Worm (Caenorhabditis elegans) whole organism, early embryonic: ENCODE results near the gene lsm-4.

Source experiments
- B0310.2 ChIP-seq: sonication (generic microtip); optimal IDR thresholded peaks from 2 replicates; lab custom pipeline; 2016; ENCODE audit warnings: mild to moderate bottlenecking, missing genetic modification characterization, missing compliant biosample characterization
- F13C5.2 ChIP-seq: sonication (generic microtip); optimal IDR thresholded peaks from 2 replicates; lab custom pipeline; 2017; ENCODE audit warnings: mild to moderate bottlenecking, missing genetic modification characterization, inconsistent platforms, missing compliant biosample characterization
- aly-1 ChIP-seq: sonication (generic microtip); optimal IDR thresholded peaks from 2 replicates; lab custom pipeline; 2016; ENCODE audit warnings: missing genetic modification characterization, missing compliant biosample characterization
- ama-1 ChIP-seq: fragments of 150-350 bp; optimal IDR thresholded peaks from 2 replicates; lab custom pipeline; 2014
- ceh-13 ChIP-seq: fragments of 200-800 bp; sonication (Bioruptor generic); optimal IDR thresholded peaks from 2 replicates; lab custom pipeline; 2018; ENCODE audit warnings: mild to moderate bottlenecking, missing genetic modification characterization, missing compliant biosample characterization
- ceh-36 ChIP-seq: sonication (generic microtip); optimal IDR thresholded peaks from 2 replicates; lab custom pipeline; 2016; ENCODE audit warnings: missing genetic modification characterization, inconsistent platforms, missing compliant biosample characterization
- ets-7 ChIP-seq: sonication (generic microtip); optimal IDR thresholded peaks from 2 replicates; lab custom pipeline; 2016; ENCODE audit warnings: missing genotype, missing genetic modification characterization, missing compliant biosample characterization
- flt-1 ChIP-seq: fragments of 200-800 bp; sonication (Bioruptor generic); IDR thresholded peaks from 2 replicates; pipeline ENCODE4 v1.3.6; 2022; ENCODE audit warnings: missing genetic modification characterization, missing compliant biosample characterization
- hmbx-1 ChIP-seq: sonication (generic microtip); optimal IDR thresholded peaks from 2 replicates; lab custom pipeline; 2016; ENCODE audit warnings: mild to moderate bottlenecking, missing genetic modification characterization, missing compliant biosample characterization
- hmg-4 ChIP-seq: fragments of 200-800 bp; sonication (Bioruptor generic); optimal IDR thresholded peaks from 2 replicates; lab custom pipeline; 2018; ENCODE audit warnings: mild to moderate bottlenecking, missing genetic modification characterization, missing compliant biosample characterization
- hnd-1 ChIP-seq: sonication (generic microtip); optimal IDR thresholded peaks from 2 replicates; lab custom pipeline; 2016; ENCODE audit warnings: missing genetic modification characterization, missing compliant biosample characterization
- pes-1 ChIP-seq: fragments of 200-800 bp; sonication (Bioruptor generic); IDR thresholded peaks from 2 replicates; pipeline ENCODE4 v1.3.6; 2022; ENCODE audit warnings: missing genetic modification reagents, missing genetic modification characterization, missing compliant biosample characterization
- scrt-1 ChIP-seq: fragments of 200-800 bp; sonication (Bioruptor generic); IDR thresholded peaks from 2 replicates; pipeline ENCODE4 v1.3.6; 2022; ENCODE audit warnings: missing genetic modification characterization, missing compliant biosample characterization
- sea-1 ChIP-seq: fragments of 200-800 bp; sonication (Bioruptor generic); conservative IDR thresholded peaks from 2 replicates; pipeline ENCODE4 v1.3.6; 2022; ENCODE audit warnings: missing genetic modification characterization, missing compliant biosample characterization
- tbx-11 ChIP-seq: fragments of 200-800 bp; sonication (Bioruptor generic); IDR thresholded peaks from 2 replicates; pipeline ENCODE4 v1.3.6; 2022; ENCODE audit warnings: missing genetic modification characterization, missing compliant biosample characterization
- tbx-37 ChIP-seq: fragments of 200-800 bp; sonication (Bioruptor generic); conservative IDR thresholded peaks from 2 replicates; pipeline ENCODE4 v1.3.6; 2022; ENCODE audit warnings: missing genetic modification reagents, missing genetic modification characterization, missing compliant biosample characterization
- tra-4 ChIP-seq: sonication (generic microtip); optimal IDR thresholded peaks from 2 replicates; lab custom pipeline; 2017; ENCODE audit warnings: missing genetic modification characterization, missing compliant biosample characterization

The lsm-4 gene

ce11 chrII:7230684-7231083 lies 22.3 kb downstream of the lsm-4 start:
- TF ChIP-seq sea-1 (GFP tag; lab: Robert Waterston, UW) = no peak
- TF ChIP-seq aly-1 = no peak
- no peak for TF ChIP-seq tra-4 (tag; lab: Kevin White, UChicago)
- no peak for TF ChIP-seq tbx-37
- no peak for TF ChIP-seq ama-1
- no peak for TF ChIP-seq ceh-36 (tag; lab: Kevin White, UChicago)
- no peak for TF ChIP-seq pes-1 (GFP tag; lab: Robert Waterston, UW)
- TF ChIP-seq tbx-11 (GFP tag; lab: Robert Waterston, UW) = no peak
- TF ChIP-seq hnd-1 (tag; lab: Kevin White, UChicago) = no peak
- TF ChIP-seq hmg-4 (GFP tag; lab: Kevin White, UChicago) = no peak

- no peak for TF ChIP-seq pes-1 (GFP tag; lab: Robert Waterston, UW)
- TF ChIP-seq tbx-11 (GFP tag; lab: Robert Waterston, UW) = no peak
- no peak for TF ChIP-seq B0310.2 (tag; lab: Kevin White, UChicago)
- TF ChIP-seq hnd-1 (tag; lab: Kevin White, UChicago) = no peak
- TF ChIP-seq tbx-37 = no peak
- no peak for TF ChIP-seq ets-7 (tag; lab: Kevin White, UChicago)
- no peak for TF ChIP-seq F13C5.2 (tag; lab: Kevin White, UChicago)
- TF ChIP-seq flt-1 (GFP tag; lab: Robert Waterston, UW) = no peak
- TF ChIP-seq aly-1 = no peak
- no peak for TF ChIP-seq scrt-1
- TF ChIP-seq hmbx-1 (tag; lab: Kevin White, UChicago) = no peak
- no peak for TF ChIP-seq ama-1
Observed at ce11 chrII:7228646-7229200, 24.2 kb downstream of the lsm-4 start, which contains the start of gene F32A5.4. TSS of gene F32A5.4 (plus strand) at chrII:7229150.

ce11 chrII:7225864-7226522 lies 27.0 kb downstream of the lsm-4 start, which contains the start of gene clh-3:
TSS of gene clh-3 (minus strand) at chrII:7225914.
- TF ChIP-seq hmbx-1 (tag; lab: Kevin White, UChicago) (no peak), hnd-1 (tag; lab: Kevin White, UChicago) (no peak), ceh-13 (GFP tag; lab: Kevin White, UChicago) (no peak), tbx-37 (no peak), ama-1 (no peak), flt-1 (GFP tag; lab: Robert Waterston, UW) (no peak), pes-1 (GFP tag; lab: Robert Waterston, UW) (no peak), ets-7 (tag; lab: Kevin White, UChicago) (no peak)

- TF ChIP-seq sea-1 (GFP tag; lab: Robert Waterston, UW) (no peak), ets-7 (tag; lab: Kevin White, UChicago) (no peak), hmbx-1 (tag; lab: Kevin White, UChicago) (no peak), ama-1 (no peak), B0310.2 (tag; lab: Kevin White, UChicago) (no peak), scrt-1 (no peak), ceh-36 (tag; lab: Kevin White, UChicago) (no peak), tbx-11 (GFP tag; lab: Robert Waterston, UW) (no peak)
Observed at ce11 chrII:7224074-7224473, 28.9 kb downstream of the lsm-4 start.

ce11 chrII:7217047-7217446 lies 35.9 kb downstream of the lsm-4 start, which contains the start of gene E04F6.10:
TSS of gene E04F6.10 (minus strand) at chrII:7217147.
- no peak for TF ChIP-seq ceh-13 (GFP tag; lab: Kevin White, UChicago)
- TF ChIP-seq flt-1 (GFP tag; lab: Robert Waterston, UW) = no peak
- no peak for TF ChIP-seq tra-4 (tag; lab: Kevin White, UChicago)
- no peak for TF ChIP-seq hnd-1 (tag; lab: Kevin White, UChicago)
- TF ChIP-seq hmg-4 (GFP tag; lab: Kevin White, UChicago) = no peak
- TF ChIP-seq tbx-37 = no peak
- no peak for TF ChIP-seq B0310.2 (tag; lab: Kevin White, UChicago)
- no peak for TF ChIP-seq ceh-36 (tag; lab: Kevin White, UChicago)
- TF ChIP-seq sea-1 (GFP tag; lab: Robert Waterston, UW) = no peak

- no peak for TF ChIP-seq B0310.2 (tag; lab: Kevin White, UChicago)
- no peak for TF ChIP-seq ceh-36 (tag; lab: Kevin White, UChicago)
- no peak for TF ChIP-seq tra-4 (tag; lab: Kevin White, UChicago)
- TF ChIP-seq sea-1 (GFP tag; lab: Robert Waterston, UW) = no peak
- no peak for TF ChIP-seq flt-1 (GFP tag; lab: Robert Waterston, UW)
- no peak for TF ChIP-seq hnd-1 (tag; lab: Kevin White, UChicago)
- TF ChIP-seq tbx-11 (GFP tag; lab: Robert Waterston, UW) = no peak
- no peak for TF ChIP-seq hmg-4 (GFP tag; lab: Kevin White, UChicago)
- TF ChIP-seq ets-7 (tag; lab: Kevin White, UChicago) = no peak
- TF ChIP-seq scrt-1 = no peak
- no peak for TF ChIP-seq ceh-13 (GFP tag; lab: Kevin White, UChicago)
- no peak for TF ChIP-seq ama-1
Observed at ce11 chrII:7212059-7212458, 40.9 kb downstream of the lsm-4 start, which contains the start of gene E04F6.9. TSS of gene E04F6.9 (minus strand) at chrII:7212159.

- TF ChIP-seq ceh-13 (GFP tag; lab: Kevin White, UChicago) (no peak), B0310.2 (tag; lab: Kevin White, UChicago) (no peak), tbx-11 (GFP tag; lab: Robert Waterston, UW) (no peak), ets-7 (tag; lab: Kevin White, UChicago) (no peak), tra-4 (tag; lab: Kevin White, UChicago) (no peak), flt-1 (GFP tag; lab: Robert Waterston, UW) (no peak), aly-1 (no peak), hnd-1 (tag; lab: Kevin White, UChicago) (no peak), hmbx-1 (tag; lab: Kevin White, UChicago) (no peak), ama-1 (no peak), scrt-1 (no peak), tbx-37 (no peak), ceh-36 (tag; lab: Kevin White, UChicago) (no peak), hmg-4 (GFP tag; lab: Kevin White, UChicago) (no peak), F13C5.2 (tag; lab: Kevin White, UChicago) (no peak), pes-1 (GFP tag; lab: Robert Waterston, UW) (no peak)
Observed at ce11 chrII:7211280-7211679, 41.7 kb downstream of the lsm-4 start, which contains the start of gene E04F6.8. TSS of gene E04F6.8 (minus strand) at chrII:7211380.
